Fruit fly (Drosophila melanogaster) whole organism, embryonic: ENCODE data around the gene Ythdf.

Experiments
- B-H2 ChIP-seq: fragments of 200-800 bp; sonication (Bioruptor generic); optimal IDR thresholded peaks from 2 replicates; lab custom pipeline; 2018; ENCODE audit warnings: missing biosample characterization, mild to moderate bottlenecking, missing genetic modification characterization
- Bgb ChIP-seq: fragments of 200-800 bp; sonication (Bioruptor generic); IDR thresholded peaks from 2 replicates; pipeline ENCODE4 v1.3.6; 2022; ENCODE audit warnings: missing biosample characterization, missing genetic modification characterization; ENCODE audit not compliant: partially characterized antibody
- BtbVII ChIP-seq: fragments of 200-800 bp; sonication (Bioruptor generic); optimal IDR thresholded peaks from 3 replicates; lab custom pipeline; 2017; ENCODE audit warnings: missing biosample characterization, mild to moderate bottlenecking, missing genetic modification characterization
- CG10209 ChIP-seq: fragments of 200-800 bp; sonication (Bioruptor generic); optimal IDR thresholded peaks from 3 replicates; lab custom pipeline; 2017; ENCODE audit warnings: missing biosample characterization, mild to moderate bottlenecking, missing genetic modification characterization, missing genetic modification reagents
- CG11247 ChIP-seq: fragments of 200-800 bp; sonication (Bioruptor generic); IDR thresholded peaks from 2 replicates; pipeline ENCODE4 v1.3.6; 2022; ENCODE audit warnings: missing biosample characterization, missing genetic modification characterization
- CG11504 ChIP-seq: fragments of 200-800 bp; sonication (Bioruptor generic); optimal IDR thresholded peaks from 3 replicates; lab custom pipeline; 2019; ENCODE audit warnings: missing biosample characterization, mild to moderate bottlenecking, missing genetic modification characterization, moderate library complexity
- CG11695 ChIP-seq: fragments of 200-800 bp; sonication (Bioruptor generic); IDR thresholded peaks from 3 replicates; pipeline ENCODE4 v1.3.6; 2022; ENCODE audit warnings: missing biosample characterization, missing genetic modification characterization
- CG1233 ChIP-seq: fragments of 200-800 bp; sonication (Bioruptor generic); optimal IDR thresholded peaks from 4 replicates; lab custom pipeline; 2018; ENCODE audit warnings: missing biosample characterization, mild to moderate bottlenecking, missing genetic modification characterization
- CG12769 ChIP-seq: fragments of 200-800 bp; sonication (Bioruptor generic); optimal IDR thresholded peaks from 2 replicates; lab custom pipeline; 2019; ENCODE audit warnings: missing biosample characterization, mild to moderate bottlenecking, missing genetic modification characterization, moderate library complexity
- CG17359 ChIP-seq: fragments of 200-800 bp; sonication (Bioruptor generic); optimal IDR thresholded peaks from 3 replicates; lab custom pipeline; 2018; ENCODE audit warnings: missing biosample characterization, mild to moderate bottlenecking, missing genetic modification characterization, moderate library complexity
- CG2116 ChIP-seq: fragments of 200-800 bp; sonication (Bioruptor generic); optimal IDR thresholded peaks from 3 replicates; lab custom pipeline; 2018; ENCODE audit warnings: missing biosample characterization, mild to moderate bottlenecking, missing genetic modification characterization
- CG2875 ChIP-seq: fragments of 200-800 bp; sonication (Bioruptor generic); optimal IDR thresholded peaks from 2 replicates; lab custom pipeline; 2017; ENCODE audit warnings: missing biosample characterization, mild to moderate bottlenecking, missing genetic modification characterization, missing genetic modification reagents
- CG31388 ChIP-seq: fragments of 200-800 bp; sonication (Bioruptor generic); optimal IDR thresholded peaks from 2 replicates; lab custom pipeline; 2016; ENCODE audit warnings: missing biosample characterization, missing genetic modification characterization
- CG42726 ChIP-seq: fragments of 200-800 bp; sonication (Bioruptor generic); IDR thresholded peaks from 2 replicates; pipeline ENCODE4 v1.3.6; 2022; ENCODE audit warnings: missing biosample characterization, missing genetic modification characterization; ENCODE audit not compliant: partially characterized antibody
- CG6689 ChIP-seq: fragments of 200-800 bp; sonication (Bioruptor generic); IDR thresholded peaks from 2 replicates; pipeline ENCODE4 v1.3.6; 2022; ENCODE audit warnings: missing biosample characterization, missing genetic modification characterization
- CG7786 ChIP-seq: fragments of 200-800 bp; sonication (Bioruptor generic); optimal IDR thresholded peaks from 2 replicates; lab custom pipeline; 2016; ENCODE audit warnings: missing biosample characterization, missing genetic modification characterization
- CG9797 ChIP-seq: fragments of 200-800 bp; sonication (Bioruptor generic); optimal IDR thresholded peaks from 3 replicates; lab custom pipeline; 2018; ENCODE audit warnings: missing biosample characterization, mild to moderate bottlenecking, missing genetic modification characterization
- CG9817 ChIP-seq: fragments of 200-800 bp; sonication (Bioruptor generic); optimal IDR thresholded peaks from 2 replicates; lab custom pipeline; 2018; ENCODE audit warnings: missing biosample characterization, mild to moderate bottlenecking, missing genetic modification characterization, moderate library complexity
- Eip74EF ChIP-seq, 2 experiments: fragments of 200-800 bp in 1 of 2; fragments of >200 bp in 1 of 2; sonication (Bioruptor generic) in 1 of 2; optimal IDR thresholded peaks; 2 replicates each; lab custom pipeline; 2017 to 2019; ENCODE audit warnings: missing biosample characterization in 2 of 2, missing genetic modification characterization in 2 of 2, mild to moderate bottlenecking in 1 of 2, moderate library complexity in 1 of 2
- Fer1 ChIP-seq: fragments of 200-800 bp; sonication (Bioruptor generic); optimal IDR thresholded peaks from 2 replicates; lab custom pipeline; 2017; ENCODE audit warnings: missing biosample characterization, mild to moderate bottlenecking, missing genetic modification characterization
- HHEX ChIP-seq: fragments of 200-800 bp; sonication (Bioruptor generic); optimal IDR thresholded peaks from 3 replicates; lab custom pipeline; 2017; ENCODE audit warnings: missing biosample characterization, mild to moderate bottlenecking, missing genetic modification characterization, missing genetic modification reagents
- Hr78 ChIP-seq, 2 experiments: fragments of 200-800 bp in 1 of 2; fragments of >200 bp in 1 of 2; sonication (Bioruptor generic) in 1 of 2; optimal IDR thresholded peaks; 2 replicates each; lab custom pipeline; 2017 to 2019; ENCODE audit warnings: missing biosample characterization in 2 of 2, missing genetic modification characterization in 2 of 2, mild to moderate bottlenecking in 1 of 2, moderate library complexity in 1 of 2
- Mes4 ChIP-seq: fragments of 200-800 bp; sonication (Bioruptor generic); optimal IDR thresholded peaks from 2 replicates; lab custom pipeline; 2016; ENCODE audit warnings: missing biosample characterization, missing genetic modification characterization
- Ravus ChIP-seq: fragments of 200-800 bp; sonication (Bioruptor generic); IDR thresholded peaks from 2 replicates; pipeline ENCODE4 v1.3.6; 2022; ENCODE audit warnings: missing biosample characterization, missing genetic modification characterization
- Vsx1 ChIP-seq: fragments of 200-800 bp; sonication (Bioruptor generic); optimal IDR thresholded peaks from 2 replicates; lab custom pipeline; 2017; ENCODE audit warnings: missing biosample characterization, mild to moderate bottlenecking, missing genetic modification characterization, missing genetic modification reagents
- ash1 ChIP-seq: fragments of 200-800 bp; sonication (Bioruptor generic); optimal IDR thresholded peaks from 2 replicates; lab custom pipeline; 2018; ENCODE audit warnings: missing biosample characterization, mild to moderate bottlenecking, missing genetic modification characterization
- ato ChIP-seq: fragments of 200-800 bp; sonication (Bioruptor generic); IDR thresholded peaks from 2 replicates; pipeline ENCODE4 v1.3.6; 2022; ENCODE audit warnings: missing biosample characterization, missing genetic modification characterization; ENCODE audit not compliant: partially characterized antibody
- br ChIP-seq: fragments of >200 bp; optimal IDR thresholded peaks from 2 replicates; lab custom pipeline; 2017
- dmrt99B ChIP-seq: fragments of 200-800 bp; sonication (Bioruptor generic); optimal IDR thresholded peaks from 2 replicates; lab custom pipeline; 2018; ENCODE audit warnings: missing biosample characterization, mild to moderate bottlenecking, missing genetic modification characterization, moderate library complexity
- ems ChIP-seq: fragments of 200-800 bp; sonication (Bioruptor generic); optimal IDR thresholded peaks from 3 replicates; lab custom pipeline; 2016; ENCODE audit warnings: missing biosample characterization, missing genetic modification characterization
- exex ChIP-seq: fragments of 200-800 bp; sonication (Bioruptor generic); optimal IDR thresholded peaks from 4 replicates; lab custom pipeline; 2018; ENCODE audit warnings: missing biosample characterization, mild to moderate bottlenecking, missing genetic modification characterization, moderate library complexity
- eyg ChIP-seq: fragments of 200-800 bp; sonication (Bioruptor generic); optimal IDR thresholded peaks from 3 replicates; lab custom pipeline; 2016; ENCODE audit warnings: missing biosample characterization, missing genetic modification characterization
- gcm ChIP-seq: fragments of 200-800 bp; sonication (Bioruptor generic); optimal IDR thresholded peaks from 2 replicates; lab custom pipeline; 2019; ENCODE audit warnings: missing biosample characterization, mild to moderate bottlenecking, missing genetic modification characterization, moderate library complexity
- gsb ChIP-seq: fragments of 200-800 bp; sonication (Bioruptor generic); IDR thresholded peaks from 2 replicates; pipeline ENCODE4 v1.3.6; 2022; ENCODE audit warnings: missing biosample characterization, missing genetic modification characterization
- hth ChIP-seq: fragments of >200 bp; optimal IDR thresholded peaks from 2 replicates; lab custom pipeline; 2017; ENCODE audit warnings: inconsistent platforms
- ind ChIP-seq: fragments of 200-800 bp; sonication (Bioruptor generic); optimal IDR thresholded peaks from 3 replicates; lab custom pipeline; 2016; ENCODE audit warnings: missing biosample characterization, missing genetic modification characterization
- jigr1 ChIP-seq: fragments of 200-800 bp; sonication (Bioruptor generic); IDR thresholded peaks from 3 replicates; pipeline ENCODE4 v1.3.6; 2022; ENCODE audit warnings: missing biosample characterization, missing genetic modification characterization
- jumu ChIP-seq: fragments of 200-800 bp; sonication (Bioruptor generic); optimal IDR thresholded peaks from 3 replicates; lab custom pipeline; 2016; ENCODE audit warnings: missing biosample characterization, missing genetic modification characterization
- lab ChIP-seq: fragments of 200-800 bp; sonication (Bioruptor generic); optimal IDR thresholded peaks from 3 replicates; lab custom pipeline; 2017; ENCODE audit warnings: missing biosample characterization, missing genetic modification characterization, mild to moderate bottlenecking, moderate library complexity, missing genetic modification reagents
- maf-S ChIP-seq: fragments of 200-800 bp; sonication (Bioruptor generic); optimal IDR thresholded peaks from 2 replicates; lab custom pipeline; 2016; ENCODE audit warnings: missing biosample characterization, missing genetic modification characterization
- mam ChIP-seq: fragments of 200-800 bp; sonication (Bioruptor generic); optimal IDR thresholded peaks from 3 replicates; lab custom pipeline; 2016; ENCODE audit warnings: missing biosample characterization, missing genetic modification characterization
- nom ChIP-seq: fragments of 200-800 bp; sonication (Bioruptor generic); optimal IDR thresholded peaks from 2 replicates; lab custom pipeline; 2017; ENCODE audit warnings: missing biosample characterization, missing genetic modification characterization, mild to moderate bottlenecking, moderate library complexity, missing genetic modification reagents
- onecut ChIP-seq: fragments of 200-800 bp; sonication (Bioruptor generic); IDR thresholded peaks from 2 replicates; pipeline ENCODE4 v1.3.6; 2022; ENCODE audit warnings: missing biosample characterization, missing genetic modification characterization
- pnt ChIP-seq: fragments of 200-800 bp; sonication (Bioruptor generic); optimal IDR thresholded peaks from 3 replicates; lab custom pipeline; 2016; ENCODE audit warnings: missing biosample characterization, missing genetic modification characterization
- ro ChIP-seq: fragments of 200-800 bp; sonication (Bioruptor generic); IDR thresholded peaks from 2 replicates; pipeline ENCODE4 v1.3.6; 2022; ENCODE audit warnings: missing biosample characterization, missing genetic modification characterization
- sna ChIP-seq: fragments of 200-800 bp; sonication (Bioruptor generic); IDR thresholded peaks from 2 replicates; pipeline ENCODE4 v1.3.6; 2022; ENCODE audit warnings: missing biosample characterization, missing genetic modification characterization; ENCODE audit not compliant: partially characterized antibody
- sob ChIP-seq: fragments of 200-800 bp; sonication (Bioruptor generic); IDR thresholded peaks from 2 replicates; pipeline ENCODE4 v1.3.6; 2022; ENCODE audit warnings: missing biosample characterization, missing genetic modification characterization
- sqz ChIP-seq: fragments of 200-800 bp; sonication (Bioruptor generic); optimal IDR thresholded peaks from 3 replicates; lab custom pipeline; 2018; ENCODE audit warnings: missing biosample characterization, mild to moderate bottlenecking, missing genetic modification characterization
- toy ChIP-seq: fragments of 200-800 bp; sonication (Bioruptor generic); IDR thresholded peaks from 2 replicates; pipeline ENCODE4 v1.3.6; 2022; ENCODE audit warnings: missing biosample characterization, missing genetic modification characterization
- trem ChIP-seq: fragments of 200-800 bp; optimal IDR thresholded peaks from 3 replicates; lab custom pipeline; 2019; ENCODE audit warnings: missing biosample characterization, mild to moderate bottlenecking, missing genetic modification characterization, moderate library complexity
- vfl ChIP-seq: fragments of 200-800 bp; sonication (Bioruptor generic); optimal IDR thresholded peaks from 2 replicates; lab custom pipeline; 2016; ENCODE audit warnings: missing biosample characterization, missing genetic modification characterization

Ythdf gene

DNA sequence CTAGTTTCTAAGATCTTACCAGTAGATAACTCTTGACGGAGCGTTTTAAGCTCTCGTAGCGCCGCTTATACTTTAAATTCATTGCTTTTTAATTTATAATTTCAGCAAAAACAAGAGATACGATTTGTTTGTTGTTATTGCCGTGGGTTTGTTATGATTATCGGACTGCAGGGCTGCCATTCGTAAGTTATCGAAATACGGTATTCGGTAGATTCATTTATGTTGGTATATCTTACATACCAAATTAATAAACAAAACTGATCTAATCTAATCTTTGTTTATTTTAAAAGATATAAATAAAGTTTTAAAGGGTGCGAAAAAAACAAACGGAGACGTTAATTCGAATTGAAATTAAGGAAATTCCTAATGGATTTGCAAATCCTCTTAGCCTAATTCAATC, 17.0 kb upstream of the Ythdf start, which contains the start of the genes CG31111 and stac (continued):
- no peak for TF ChIP-seq CG10209 (GFP tag; lab: Kevin White, UChicago)
- no peak for TF ChIP-seq CG1233 (GFP tag; lab: Kevin White, UChicago)
- TF ChIP-seq lab (GFP tag; lab: Kevin White, UChicago): no peak
- TF ChIP-seq sqz (GFP tag; lab: Kevin White, UChicago): no peak
- no peak for TF ChIP-seq CG6689 (GFP tag; lab: Robert Waterston, UW)
- TF ChIP-seq CG42726 (GFP tag; lab: Robert Waterston, UW): no peak
- no peak for TF ChIP-seq sob (GFP tag; lab: Robert Waterston, UW)
- TF ChIP-seq CG2875: no peak
- TF ChIP-seq CG12769 (tag; lab: Kevin White, UChicago): no peak
- TF ChIP-seq exex (tag; lab: Kevin White, UChicago): peak; percentile 29
- no peak for TF ChIP-seq Hr78 (GFP tag; optimal IDR thresholded peaks at IDR 0.05; lab: Kevin White, UChicago)
- TF ChIP-seq sna: no peak
- no peak for TF ChIP-seq mam (GFP tag; lab: Kevin White, UChicago)
- TF ChIP-seq ro (GFP tag; lab: Robert Waterston, UW): no peak
- peak; percentile 98 for TF ChIP-seq CG2116 (GFP tag; lab: Kevin White, UChicago)
- no peak for TF ChIP-seq Ravus (GFP tag; lab: Robert Waterston, UW)
- TF ChIP-seq jumu (GFP tag; lab: Kevin White, UChicago): no peak
- no peak for TF ChIP-seq hth (lab: Kevin White, UChicago)
- TF ChIP-seq CG11504: no peak
- TF ChIP-seq vfl (GFP tag; lab: Kevin White, UChicago): no peak
- no peak for TF ChIP-seq dmrt99B
- TF ChIP-seq trem (tag; lab: Kevin White, UChicago): peak; percentile 90
- TF ChIP-seq Fer1 (GFP tag; lab: Kevin White, UChicago): peak; percentile 51
- no peak for TF ChIP-seq ems (GFP tag; lab: Kevin White, UChicago)
- TF ChIP-seq CG9797 (GFP tag; lab: Kevin White, UChicago): peak; percentile 46
- no peak for TF ChIP-seq gcm
- no peak for TF ChIP-seq toy (GFP tag; lab: Robert Waterston, UW)
- no peak for TF ChIP-seq Vsx1
- TF ChIP-seq CG11247 (GFP tag; lab: Robert Waterston, UW): no peak
- TF ChIP-seq Bgb (GFP tag; lab: Robert Waterston, UW): no peak
- TF ChIP-seq CG7786 (GFP tag; lab: Kevin White, UChicago): no peak
- TF ChIP-seq br (lab: Kevin White, UChicago): no peak
- no peak for TF ChIP-seq ash1 (GFP tag; lab: Kevin White, UChicago)
- TF ChIP-seq BtbVII: no peak
- TF ChIP-seq Mes4 (GFP tag; lab: Kevin White, UChicago): no peak
- no peak for TF ChIP-seq B-H2 (GFP tag; lab: Kevin White, UChicago)
- peak in 1 of 2 experiments; percentile 10 for TF ChIP-seq Eip74EF (GFP tag; optimal IDR thresholded peaks at IDR 0.05; lab: Kevin White, UChicago)
- no peak for TF ChIP-seq nom (GFP tag; lab: Kevin White, UChicago)
- no peak for TF ChIP-seq ato (GFP tag; lab: Robert Waterston, UW)
- TF ChIP-seq HHEX (GFP tag; lab: Kevin White, UChicago): no peak
- TF ChIP-seq ind: no peak
- TF ChIP-seq CG31388: no peak
- TF ChIP-seq jigr1 (GFP tag; lab: Robert Waterston, UW): no peak
- TF ChIP-seq CG17359 (tag; lab: Kevin White, UChicago): no peak
- TF ChIP-seq onecut (GFP tag; lab: Robert Waterston, UW): no peak
- no peak for TF ChIP-seq maf-S
- TF ChIP-seq pnt (GFP tag; lab: Kevin White, UChicago): no peak
- no peak for TF ChIP-seq CG9817 (tag; lab: Kevin White, UChicago)
- no peak for TF ChIP-seq gsb
- TF ChIP-seq eyg: no peak
- TF ChIP-seq CG11695 (GFP tag; lab: Robert Waterston, UW): no peak
